Worm (Caenorhabditis elegans): ENCODE measurements around the gene F13D12.10.

DNA sequence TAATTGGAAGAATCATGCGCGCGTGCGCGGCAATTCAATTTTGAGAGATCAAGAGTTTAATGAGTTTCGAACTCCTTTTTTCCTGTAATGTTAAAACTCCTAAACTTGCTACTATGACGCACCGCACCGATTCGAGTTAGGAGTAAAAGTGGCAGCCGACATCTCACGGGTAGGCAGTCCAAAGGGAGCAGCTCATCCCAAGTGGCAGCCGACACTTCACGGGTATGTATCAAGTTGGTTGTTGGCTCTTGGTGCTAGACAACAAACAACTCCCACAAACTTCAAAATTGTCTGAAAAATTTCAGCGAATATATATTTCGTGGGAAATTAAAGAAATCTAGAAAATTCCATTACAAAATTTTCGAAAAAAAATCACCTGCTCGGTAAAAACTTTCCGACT is 39.6 kb downstream of the F13D12.10 start:
- TF ChIP-seq ztf-29 (GFP tag; IDR thresholded peaks at IDR 0.05), result no peak
- no peak for TF ChIP-seq flt-1 (GFP tag; IDR thresholded peaks at IDR 0.05)
- no peak for TF ChIP-seq tab-1 (GFP tag; IDR thresholded peaks at IDR 0.05)
- TF ChIP-seq T22C8.4 (GFP tag; IDR thresholded peaks at IDR 0.05), result no peak
- no peak for TF ChIP-seq ztf-23 (GFP tag; IDR thresholded peaks at IDR 0.05)
- no peak for TF ChIP-seq med-1 (GFP tag; optimal IDR thresholded peaks at IDR 0.05; ENCODE audit: insufficient read depth)
- TF ChIP-seq cog-1 (tag; optimal IDR thresholded peaks at IDR 0.05), result no peak
- TF ChIP-seq klf-2 (GFP tag; conservative IDR thresholded peaks at IDR 0.05), result no peak
